Fruit fly (Drosophila melanogaster) whole organism, pupa: ENCODE results near the gene CG18180.

Source experiments
- CG10348 ChIP-seq: fragments of 200-800 bp; sonication (Bioruptor generic); IDR thresholded peaks from 2 replicates; pipeline ENCODE4 v1.3.6; 2022; ENCODE audit warnings: missing biosample characterization, missing genetic modification characterization
- CG14655 ChIP-seq: fragments of 200-800 bp; sonication (Bioruptor generic); optimal IDR thresholded peaks from 3 replicates; lab custom pipeline; 2017; ENCODE audit warnings: mild to moderate bottlenecking, missing biosample characterization, missing genetic modification reagents, missing genetic modification characterization
- CG17806 ChIP-seq: fragments of 200-800 bp; sonication (Bioruptor generic); optimal IDR thresholded peaks from 2 replicates; lab custom pipeline; 2018; ENCODE audit warnings: missing biosample characterization, mild to moderate bottlenecking, missing genetic modification characterization, moderate library complexity
- CG8301 ChIP-seq: fragments of 200-800 bp; sonication (Bioruptor generic); optimal IDR thresholded peaks from 2 replicates; lab custom pipeline; 2018; ENCODE audit warnings: missing biosample characterization, mild to moderate bottlenecking, missing genetic modification characterization
- EcR ChIP-seq: fragments of 200-800 bp; sonication (Bioruptor generic); optimal IDR thresholded peaks from 3 replicates; lab custom pipeline; 2019; ENCODE audit warnings: missing biosample characterization, missing genetic modification characterization, mild to moderate bottlenecking, moderate library complexity, missing genetic modification reagents
- Pif1A ChIP-seq: fragments of 200-800 bp; sonication (Bioruptor generic); optimal IDR thresholded peaks from 3 replicates; lab custom pipeline; 2016; ENCODE audit warnings: missing biosample characterization, missing genetic modification characterization
- rn ChIP-seq: fragments of 200-800 bp; sonication (Bioruptor generic); IDR thresholded peaks from 2 replicates; pipeline ENCODE4 v1.3.6; 2022; ENCODE audit warnings: missing biosample characterization, missing genetic modification characterization

DNA sequence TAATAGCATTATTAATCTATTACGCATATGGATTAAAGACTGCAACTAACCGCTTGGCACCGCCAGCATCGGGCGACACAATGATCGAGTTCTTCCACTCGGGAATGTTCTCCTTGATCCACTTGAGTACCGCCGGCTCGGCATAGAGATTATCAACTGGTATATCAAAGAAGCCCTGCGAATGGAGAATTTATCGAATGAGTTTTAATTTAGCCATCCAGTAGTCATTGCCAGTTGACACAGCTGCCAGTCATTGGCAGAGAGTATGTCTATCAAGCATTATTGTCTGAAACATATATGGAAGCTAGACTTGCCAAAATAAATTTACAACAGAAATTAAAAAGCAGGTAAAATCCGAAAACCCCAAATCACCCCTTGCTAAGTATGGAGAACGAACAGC is 44.1 kb downstream of the CG18180 start, which contains the start of gene CG16719:
- TF ChIP-seq CG17806 (no peak), CG10348 (GFP tag; lab: Robert Waterston, UW) (no peak), CG8301 (no peak), EcR (GFP tag; lab: Kevin White, UChicago) (no peak), rn (GFP tag; lab: Robert Waterston, UW) (no peak), CG14655 (GFP tag; lab: Kevin White, UChicago) (no peak), Pif1A (GFP tag; lab: Kevin White, UChicago) (no peak)
